Fruit fly (Drosophila melanogaster) whole organism, embryonic: ENCODE results near the gene Spt6.

Experiments
- CG12391 ChIP-seq: fragments of 200-800 bp; sonication (Bioruptor generic); optimal IDR thresholded peaks from 3 replicates; lab custom pipeline; 2018; ENCODE audit warnings: missing biosample characterization, mild to moderate bottlenecking, missing genetic modification characterization, moderate library complexity
- CG9932 ChIP-seq: fragments of 200-800 bp; sonication (Bioruptor generic); IDR thresholded peaks from 2 replicates; pipeline ENCODE4 v1.3.6; 2022; ENCODE audit warnings: missing biosample characterization, missing genetic modification characterization
- ab ChIP-seq: fragments of 200-800 bp; sonication (Bioruptor generic); optimal IDR thresholded peaks from 2 replicates; lab custom pipeline; 2016; ENCODE audit warnings: missing biosample characterization, missing genetic modification characterization
- pan ChIP-seq, 4 experiments: fragments of >200 bp in 3 of 4; fragments of 200-800 bp in 1 of 4; sonication (Bioruptor generic) in 1 of 4; optimal IDR thresholded peaks in 3 of 4; IDR thresholded peaks in 1 of 4; 2 replicates each; pipeline versions ENCODE4 v1.3.6 to Lab custom; 2017 to 2022; ENCODE audit warnings: missing biosample characterization in 2 of 4, missing genetic modification characterization in 2 of 4, mixed read lengths in 1 of 4
- peb ChIP-seq: fragments of 200-800 bp; sonication (Bioruptor generic); IDR thresholded peaks from 2 replicates; pipeline ENCODE4 v1.3.6; 2022; ENCODE audit warnings: missing biosample characterization, missing genetic modification characterization

- TF ChIP-seq CG9932 (GFP tag; lab: Robert Waterston, UW) (no peak), CG12391 (tag; lab: Kevin White, UChicago) (no peak), pan (optimal IDR thresholded peaks at IDR 0.05; lab: Kevin White, UChicago) (no peak), pan (GFP tag; optimal IDR thresholded peaks at IDR 0.05 in 1 of 2, IDR thresholded peaks at IDR 0.05 in 1 of 2) (no peak), peb (no peak), ab (GFP tag; lab: Kevin White, UChicago) (no peak)
These were observed 36.6 kb downstream of the Spt6 start for dm6 chrX:6304203-6304602.
